Worm (Caenorhabditis elegans) whole organism, L4/young adult: Measurements from ENCODE around the gene T24E12.1.
"Not testable (repeated sequence)": the region's sequence is repeated elsewhere in the genome, so short reads cannot be mapped to it uniquely, and the experiment has no call there.

Source experiments
- W03F9.2 ChIP-seq: fragments of 150-350 bp; optimal IDR thresholded peaks from 2 replicates; lab custom pipeline; 2014; ENCODE audit warnings: missing biosample characterization, missing genetic modification characterization
- dao-5 ChIP-seq: sonication (generic microtip); optimal IDR thresholded peaks from 2 replicates; lab custom pipeline; 2016; ENCODE audit warnings: missing genotype, missing genetic modification characterization, moderate library complexity, missing compliant biosample characterization
- him-1 ChIP-seq: sonication (generic microtip); optimal IDR thresholded peaks from 2 replicates; lab custom pipeline; 2016; ENCODE audit warnings: missing genotype, missing genetic modification reagents, missing genetic modification characterization, missing compliant biosample characterization

The T24E12.1 gene

DNA sequence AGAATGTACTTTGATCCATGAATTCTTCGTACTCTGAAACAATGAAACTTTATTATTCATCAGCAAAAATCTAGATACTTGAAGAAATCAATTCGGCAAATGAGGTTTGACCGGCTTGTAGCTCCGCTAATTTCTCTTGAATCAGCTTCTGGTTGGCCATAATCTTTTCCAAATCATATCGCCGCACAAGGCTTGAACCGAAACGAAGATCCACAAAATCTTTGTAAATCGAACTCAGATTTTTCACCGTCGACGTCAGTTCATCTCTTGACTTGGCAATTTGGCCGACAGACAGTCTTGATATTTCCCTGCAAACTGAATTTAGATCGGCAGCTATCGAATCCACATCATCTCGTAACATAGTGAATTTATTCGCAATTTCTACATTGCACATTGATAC lies 20.2 kb downstream of the T24E12.1 start:
- TF ChIP-seq W03F9.2 (tag; lab: Kevin White, UChicago) = no peak
- no peak for TF ChIP-seq dao-5 (tag; lab: Kevin White, UChicago)
- no peak for TF ChIP-seq him-1

DNA sequence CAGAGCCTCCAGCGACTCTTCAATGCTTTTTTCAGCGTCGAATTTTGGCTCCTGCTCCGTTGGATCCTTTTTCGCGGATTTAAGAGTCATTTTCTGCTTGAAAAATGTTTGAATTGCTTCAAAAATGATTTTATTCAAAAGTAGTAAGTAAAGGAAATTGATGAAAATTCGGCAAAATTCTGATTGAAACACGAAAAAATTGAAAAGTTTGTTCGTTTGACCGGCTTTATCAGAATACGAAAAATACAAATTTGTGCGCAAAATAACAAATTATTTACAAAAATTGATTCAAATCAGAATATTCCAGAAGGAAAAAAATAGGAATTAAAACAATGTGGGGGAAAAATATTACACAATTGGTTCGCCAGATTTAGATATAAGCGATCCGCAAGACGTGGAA lies 21.6 kb downstream of the T24E12.1 start, which contains the start of gene F54D10.4:
Gene F54D10.4 (minus strand): TSS at position 101 of the 400 bp plus-strand sequence.
- TF ChIP-seq dao-5 (tag; lab: Kevin White, UChicago) = no peak
- TF ChIP-seq him-1 = no peak
- no peak for TF ChIP-seq W03F9.2 (tag; lab: Kevin White, UChicago)

DNA sequence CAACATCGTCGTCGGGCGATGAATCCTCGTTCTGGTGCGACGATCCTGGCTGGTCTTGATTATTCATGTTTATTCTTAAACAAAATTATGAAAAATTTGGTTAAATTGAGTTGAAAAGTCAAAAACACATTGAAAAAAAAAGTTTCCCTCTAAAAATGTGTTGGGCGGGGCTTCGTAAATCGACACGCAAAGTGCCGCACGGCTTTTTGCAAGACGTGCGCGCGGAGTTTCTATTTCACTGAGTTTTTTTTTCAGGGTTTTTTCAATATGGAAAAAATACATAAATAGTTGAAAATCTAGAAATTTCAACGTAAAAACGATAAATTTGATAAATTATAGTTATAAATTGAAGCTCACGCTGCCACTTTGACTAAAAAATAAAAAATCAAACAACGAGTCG lies 22.7 kb downstream of the T24E12.1 start, which contains the start of gene F54D10.5:
Gene F54D10.5 (minus strand): TSS at position 74 of the 400 bp plus-strand sequence.
- TF ChIP-seq dao-5 (tag; lab: Kevin White, UChicago) (no peak), W03F9.2 (tag; lab: Kevin White, UChicago) (peak; percentile 83), him-1 (no peak)

DNA sequence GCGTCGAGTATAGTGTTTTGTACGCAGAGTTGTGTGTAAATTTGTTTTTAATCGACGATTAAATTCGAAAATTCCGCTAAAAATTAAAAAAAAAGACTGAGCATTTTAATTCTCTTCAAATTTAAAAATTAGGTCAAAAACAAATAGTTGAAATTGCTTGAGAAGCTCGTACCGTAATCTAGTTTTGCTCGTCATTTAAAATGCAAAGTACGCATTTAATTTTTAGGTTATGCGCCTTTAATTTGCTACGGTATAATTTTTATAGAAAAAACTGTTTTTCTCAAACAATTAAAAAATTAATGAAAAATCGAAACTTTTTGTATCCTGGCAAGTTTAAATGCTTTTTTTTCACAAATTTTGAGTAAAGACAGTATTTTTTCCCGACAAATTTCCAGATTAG lies 23.3 kb downstream of the T24E12.1 start:
- TF ChIP-seq dao-5 (tag; lab: Kevin White, UChicago) (no peak), him-1 (no peak), W03F9.2 (tag; lab: Kevin White, UChicago) (no peak)

DNA sequence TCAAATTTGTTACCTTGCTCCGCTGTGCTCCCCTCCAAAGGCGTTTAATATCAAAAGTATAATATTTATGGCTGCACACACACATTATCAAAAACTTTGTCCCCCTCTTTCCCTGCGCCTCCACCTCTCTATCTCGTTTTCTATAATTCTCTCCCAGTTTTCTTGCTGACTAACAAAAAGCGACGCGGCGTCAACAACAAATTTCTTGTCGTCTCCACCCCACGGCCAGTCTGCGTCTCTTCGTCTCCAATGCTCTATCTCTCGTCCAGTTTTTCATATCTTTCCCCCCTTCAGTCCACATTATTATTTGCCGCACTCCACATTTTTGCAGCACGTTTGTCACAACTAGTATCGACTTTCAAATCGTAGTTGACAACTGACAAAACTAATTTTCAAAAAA lies 25.2 kb downstream of the T24E12.1 start:
- TF ChIP-seq him-1 (no peak), dao-5 (tag; lab: Kevin White, UChicago) (no peak), W03F9.2 (tag; lab: Kevin White, UChicago) (no peak)

DNA sequence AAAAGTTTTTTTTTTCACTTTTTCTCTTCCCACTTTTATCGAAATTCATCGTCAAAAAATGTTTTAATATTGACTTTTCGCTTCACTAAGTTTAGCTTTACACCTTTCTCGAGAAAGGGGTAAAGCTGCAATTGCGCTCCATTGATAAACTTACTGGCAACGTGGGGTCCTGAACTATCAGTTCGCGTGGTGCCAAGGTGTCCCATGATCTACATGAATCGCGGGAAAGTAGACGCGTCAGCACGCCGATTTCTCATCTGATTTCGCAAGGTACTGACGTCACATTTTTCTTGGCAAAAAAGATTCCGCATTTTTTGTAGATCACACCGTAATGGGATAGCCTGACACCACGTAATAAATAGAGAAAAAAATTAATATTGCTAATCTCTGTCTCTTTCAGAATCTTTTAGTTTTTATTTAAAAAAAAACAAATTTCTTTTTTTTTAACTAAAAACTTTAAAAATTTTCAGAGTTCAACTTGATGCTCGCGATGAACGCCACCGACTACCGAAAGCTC lies 26.5 kb downstream of the T24E12.1 start, which contains the start of gene lido-15:
Gene lido-15 (plus strand): TSS at position 467 of the 517 bp plus-strand sequence.
- TF ChIP-seq W03F9.2 (tag; lab: Kevin White, UChicago) = no peak
- TF ChIP-seq him-1 = no peak
- no peak for TF ChIP-seq dao-5 (tag; lab: Kevin White, UChicago)

DNA sequence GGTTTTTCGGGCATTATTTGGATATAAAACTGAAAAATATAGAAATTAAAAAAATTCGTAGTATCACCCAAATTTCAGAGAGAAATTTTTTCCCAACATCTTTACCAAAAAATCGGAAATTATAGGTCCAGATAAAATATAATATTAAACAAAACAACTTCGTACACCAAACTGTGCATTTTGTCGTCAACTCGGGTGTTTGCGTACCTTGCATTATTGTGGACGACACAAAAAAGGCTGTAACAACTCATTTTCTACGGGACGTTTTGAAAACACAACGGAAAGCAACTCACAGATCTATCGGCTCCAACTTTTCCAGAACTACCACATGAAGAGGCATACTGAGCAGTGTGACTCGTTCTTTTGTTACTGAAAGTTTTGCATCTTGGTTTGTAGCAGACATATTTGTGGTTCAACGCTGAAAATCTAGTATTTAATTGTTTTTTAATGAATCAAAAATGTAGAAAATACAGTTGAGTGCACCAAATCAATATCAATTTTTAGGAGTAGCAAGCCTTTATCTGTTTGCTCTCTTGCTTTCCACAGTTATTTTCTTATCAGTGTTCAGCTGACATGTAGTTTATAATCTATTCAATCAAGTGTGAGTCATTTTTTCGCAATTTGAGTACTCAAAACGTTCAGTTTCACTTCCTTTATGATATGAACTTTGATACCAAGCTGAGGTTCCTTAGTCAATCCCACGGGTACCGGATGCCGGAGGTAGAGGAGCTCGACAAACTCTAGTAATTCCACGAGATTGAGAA lies 30.3 kb downstream of the T24E12.1 start:
- TF ChIP-seq dao-5 (tag; lab: Kevin White, UChicago) = no peak
- TF ChIP-seq W03F9.2 (tag; lab: Kevin White, UChicago) = no peak
- TF ChIP-seq him-1 = no peak

DNA sequence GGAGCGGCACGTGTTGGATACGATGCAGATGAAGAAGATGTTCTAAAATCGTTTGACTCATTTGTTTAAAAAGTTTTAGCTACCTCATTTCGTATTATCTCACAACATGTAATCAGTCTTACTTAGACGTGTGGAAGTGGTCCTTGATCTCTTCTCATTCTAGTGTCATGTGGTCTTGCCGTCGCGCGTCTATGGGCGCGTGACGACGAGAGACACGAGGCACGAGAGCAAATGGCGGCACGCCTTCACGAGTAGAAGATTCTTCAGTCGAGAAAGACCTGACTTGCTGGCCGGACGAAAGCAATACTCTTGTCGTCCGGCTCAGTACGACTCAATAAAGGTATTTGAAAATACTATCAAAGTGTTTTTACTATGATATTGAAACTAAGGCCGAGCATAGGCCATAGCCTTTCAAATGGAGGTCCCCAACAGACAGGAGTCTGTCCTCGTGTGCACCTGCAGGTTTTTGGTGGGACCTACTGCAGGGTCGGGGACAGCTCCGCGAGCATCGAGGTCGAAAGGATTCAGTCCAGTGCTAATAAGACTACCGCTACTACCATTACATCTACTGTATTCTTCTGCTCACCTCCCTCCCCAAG lies 31.0 kb downstream of the T24E12.1 start, which contains the start of gene fbxa-24:
Gene fbxa-24 (plus strand): TSS at position 276 of the 599 bp plus-strand sequence.
- not testable (repeated sequence) for TF ChIP-seq him-1; W03F9.2 (tag; lab: Kevin White, UChicago); dao-5 (tag; lab: Kevin White, UChicago)

DNA sequence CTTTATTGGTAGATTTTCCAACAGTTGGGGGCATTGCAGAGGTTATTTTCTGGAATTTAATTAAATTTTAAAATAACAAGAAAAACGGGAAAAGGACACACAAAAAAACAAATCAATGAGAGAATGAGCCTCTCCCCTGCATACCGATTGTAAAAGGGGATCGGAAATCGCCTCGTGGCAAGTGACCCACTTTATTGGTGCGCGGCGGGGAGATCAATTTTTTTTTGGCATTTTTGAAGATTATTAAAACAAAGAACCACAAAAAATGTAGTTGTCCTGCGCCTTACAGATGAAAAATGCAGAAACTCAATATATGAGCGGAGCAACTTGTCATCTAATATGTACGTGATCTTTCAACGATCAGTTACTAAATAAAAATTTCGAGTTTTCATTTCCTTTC lies 35.9 kb downstream of the T24E12.1 start, which contains the start of gene F54D10.7:
Gene F54D10.7 (minus strand): TSS at position 49 of the 400 bp plus-strand sequence.
- no peak for TF ChIP-seq W03F9.2 (tag; lab: Kevin White, UChicago)
- TF ChIP-seq dao-5 (tag; lab: Kevin White, UChicago) = no peak
- no peak for TF ChIP-seq him-1

DNA sequence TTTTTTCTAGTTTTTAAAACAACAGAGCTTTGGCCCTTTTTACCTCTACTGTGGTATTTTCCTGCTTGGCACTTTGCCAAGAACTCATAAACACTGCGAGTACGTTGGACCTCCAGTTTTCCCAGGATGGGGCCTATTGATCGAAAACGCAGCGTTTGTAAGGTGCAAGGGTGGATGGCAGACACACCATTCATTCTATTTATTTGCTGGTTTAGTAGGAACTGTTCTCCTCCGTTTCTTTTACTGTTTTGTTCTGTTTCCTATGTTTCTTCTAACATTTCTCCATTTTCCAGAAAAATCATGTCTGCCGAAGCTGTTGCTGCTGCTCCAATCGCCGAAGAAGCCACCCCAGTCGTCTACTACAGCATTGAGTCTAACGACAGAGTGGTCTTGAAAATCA lies 38.5 kb downstream of the T24E12.1 start, which contains the start of gene skr-15:
Gene skr-15 (plus strand): TSS at position 301 of the 400 bp plus-strand sequence.
- TF ChIP-seq him-1 (no peak), W03F9.2 (tag; lab: Kevin White, UChicago) (no peak), dao-5 (tag; lab: Kevin White, UChicago) (no peak)

DNA sequence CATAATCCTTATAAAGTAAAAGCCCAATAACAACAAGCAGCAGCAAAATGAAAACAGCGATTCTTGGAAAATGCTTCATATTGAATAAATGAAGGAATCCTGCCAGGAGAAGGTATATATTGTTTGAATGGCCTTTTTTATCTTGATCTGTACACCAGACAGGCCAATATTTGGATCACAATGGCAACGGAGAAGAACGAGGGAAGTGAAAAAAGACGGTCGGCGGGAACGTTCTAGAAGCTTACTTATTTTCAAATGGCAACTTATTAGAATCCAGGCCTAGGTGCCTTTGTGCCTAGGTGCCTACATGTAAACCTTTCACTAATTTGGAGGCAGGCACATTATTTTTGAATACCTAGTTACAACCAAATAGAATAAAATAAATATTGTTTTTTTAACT lies 42.4 kb downstream of the T24E12.1 start, which contains the start of gene F54D10.8:
Gene F54D10.8 (minus strand): TSS at position 101 of the 400 bp plus-strand sequence.
- TF ChIP-seq W03F9.2 (tag; lab: Kevin White, UChicago) (no peak), dao-5 (tag; lab: Kevin White, UChicago) (no peak), him-1 (no peak)

DNA sequence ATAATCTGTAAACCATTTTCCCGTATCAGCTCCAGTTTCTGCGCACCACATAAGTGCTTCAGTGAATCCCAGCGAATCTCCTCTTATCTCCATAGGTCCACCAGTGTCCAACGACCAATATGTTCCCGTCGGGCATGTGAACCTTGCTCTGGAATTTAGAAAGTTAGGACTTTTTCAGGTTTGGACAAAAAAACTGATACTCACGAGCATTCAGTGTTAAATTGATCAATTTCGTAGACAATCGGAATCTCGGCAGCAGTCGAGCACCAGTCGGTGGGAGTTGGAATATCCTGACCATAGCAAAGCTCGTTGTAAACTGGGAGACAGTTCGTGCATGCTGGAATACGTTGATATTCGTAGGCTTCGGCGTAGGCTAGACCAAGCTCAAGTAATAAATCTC lies 44.3 kb downstream of the T24E12.1 start:
- TF ChIP-seq W03F9.2 (tag; lab: Kevin White, UChicago) (no peak), him-1 (no peak), dao-5 (tag; lab: Kevin White, UChicago) (no peak)

DNA sequence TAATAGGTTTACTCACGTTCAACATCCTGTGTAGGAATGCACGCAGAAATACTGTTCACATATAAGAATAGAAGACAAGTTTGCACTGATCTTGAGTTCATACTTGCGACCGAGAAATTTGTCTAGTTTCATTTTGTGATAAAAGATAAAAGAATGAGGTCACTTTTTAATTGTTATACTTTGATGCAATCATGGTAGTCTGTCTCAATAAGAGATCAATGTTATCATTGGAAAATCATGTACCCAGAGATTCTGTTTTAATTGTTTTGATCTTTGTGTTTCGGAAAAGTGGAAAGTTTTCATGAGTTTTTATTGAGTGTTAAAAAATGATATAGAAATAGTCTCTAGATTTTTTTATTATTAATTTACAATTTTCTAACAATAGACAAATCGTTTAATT lies 47.0 kb downstream of the T24E12.1 start, which contains the start of gene F54D10.9:
Gene F54D10.9 (minus strand): TSS at position 101 of the 400 bp plus-strand sequence.
- TF ChIP-seq W03F9.2 (tag; lab: Kevin White, UChicago) = no peak
- TF ChIP-seq dao-5 (tag; lab: Kevin White, UChicago) = no peak
- TF ChIP-seq him-1 = no peak
